Fruit fly (Drosophila melanogaster) whole organism, embryonic: Measurements from ENCODE around the gene CG43131.
A peak's percentile ranks its signal among the peaks of the same experiment; 100 is the strongest.

Experiments used
- B-H2 ChIP-seq: fragments of 200-800 bp; sonication (Bioruptor generic); optimal IDR thresholded peaks from 2 replicates; lab custom pipeline; 2018; ENCODE audit warnings: missing biosample characterization, mild to moderate bottlenecking, missing genetic modification characterization
- C15 ChIP-seq: fragments of 200-800 bp; sonication (Bioruptor generic); IDR thresholded peaks from 3 replicates; pipeline ENCODE4 v1.3.6; 2022; ENCODE audit warnings: missing biosample characterization, missing genetic modification characterization
- CG10274 ChIP-seq: fragments of 200-800 bp; sonication (Bioruptor generic); optimal IDR thresholded peaks from 3 replicates; lab custom pipeline; 2017; ENCODE audit warnings: missing biosample characterization, mild to moderate bottlenecking, missing genetic modification characterization
- CG10321 ChIP-seq: fragments of 200-800 bp; sonication (Bioruptor generic); IDR thresholded peaks from 2 replicates; pipeline ENCODE4 v1.3.6; 2022; ENCODE audit warnings: missing biosample characterization, missing genetic modification characterization
- CG10959 ChIP-seq: fragments of 200-800 bp; sonication (Bioruptor generic); IDR thresholded peaks from 2 replicates; pipeline ENCODE4 v1.3.6; 2022; ENCODE audit warnings: missing biosample characterization, missing genetic modification characterization
- CG10979 ChIP-seq: fragments of 200-800 bp; sonication (Bioruptor generic); optimal IDR thresholded peaks from 2 replicates; lab custom pipeline; 2018; ENCODE audit warnings: missing biosample characterization, mild to moderate bottlenecking, missing genetic modification characterization, moderate library complexity
- CG12236 ChIP-seq: fragments of 200-800 bp; sonication (Bioruptor generic); optimal IDR thresholded peaks from 2 replicates; lab custom pipeline; 2016; ENCODE audit warnings: missing biosample characterization, missing genetic modification characterization
- CG1233 ChIP-seq: fragments of 200-800 bp; sonication (Bioruptor generic); optimal IDR thresholded peaks from 4 replicates; lab custom pipeline; 2018; ENCODE audit warnings: missing biosample characterization, mild to moderate bottlenecking, missing genetic modification characterization
- CG13123 ChIP-seq: fragments of 200-800 bp; sonication (Bioruptor generic); optimal IDR thresholded peaks from 2 replicates; lab custom pipeline; 2016; ENCODE audit warnings: missing biosample characterization, missing genetic modification characterization
- CG13424 ChIP-seq: fragments of 200-800 bp; sonication (Bioruptor generic); optimal IDR thresholded peaks from 2 replicates; lab custom pipeline; 2019; ENCODE audit warnings: missing biosample characterization, mild to moderate bottlenecking, missing genetic modification characterization, moderate library complexity
- CG13624 ChIP-seq: fragments of 200-800 bp; sonication (Bioruptor generic); optimal IDR thresholded peaks from 2 replicates; lab custom pipeline; 2016; ENCODE audit warnings: missing biosample characterization, missing genetic modification characterization
- CG14710 ChIP-seq: fragments of 200-800 bp; sonication (Bioruptor generic); optimal IDR thresholded peaks from 3 replicates; lab custom pipeline; 2019; ENCODE audit warnings: missing biosample characterization, mild to moderate bottlenecking, missing genetic modification characterization, moderate library complexity
- CG15696 ChIP-seq: fragments of 200-800 bp; sonication (Bioruptor generic); optimal IDR thresholded peaks from 2 replicates; lab custom pipeline; 2019; ENCODE audit warnings: missing biosample characterization, mild to moderate bottlenecking, missing genetic modification characterization, moderate library complexity
- CG1603 ChIP-seq: fragments of 200-800 bp; sonication (Bioruptor generic); optimal IDR thresholded peaks from 2 replicates; lab custom pipeline; 2019; ENCODE audit warnings: missing biosample characterization, mild to moderate bottlenecking, missing genetic modification characterization, moderate library complexity
- CG17186 ChIP-seq: fragments of 200-800 bp; sonication (Bioruptor generic); optimal IDR thresholded peaks from 3 replicates; lab custom pipeline; 2017; ENCODE audit warnings: missing biosample characterization, missing genetic modification reagents, missing genetic modification characterization
- CG31441 ChIP-seq: fragments of 200-800 bp; sonication (Bioruptor generic); IDR thresholded peaks from 2 replicates; pipeline ENCODE4 v1.3.6; 2022; ENCODE audit warnings: missing biosample characterization, missing genetic modification characterization
- CG32767 ChIP-seq: fragments of 200-800 bp; sonication (Bioruptor generic); IDR thresholded peaks from 2 replicates; pipeline ENCODE4 v1.3.6; 2022; ENCODE audit warnings: missing biosample characterization, missing genetic modification characterization
- CG3726 ChIP-seq: fragments of 200-800 bp; sonication (Bioruptor generic); IDR thresholded peaks from 3 replicates; pipeline ENCODE4, ENCODE4 v1.3.6; 2022; ENCODE audit warnings: missing biosample characterization, missing genetic modification characterization
- CG42726 ChIP-seq: fragments of 200-800 bp; sonication (Bioruptor generic); IDR thresholded peaks from 2 replicates; pipeline ENCODE4 v1.3.6; 2022; ENCODE audit warnings: missing biosample characterization, missing genetic modification characterization; ENCODE audit not compliant: partially characterized antibody
- CG4730 ChIP-seq: fragments of 200-800 bp; sonication (Bioruptor generic); IDR thresholded peaks from 2 replicates; pipeline ENCODE4 v1.3.6; 2022; ENCODE audit warnings: missing biosample characterization, missing genetic modification characterization
- CG6272 ChIP-seq: fragments of 200-800 bp; sonication (Bioruptor generic); IDR thresholded peaks from 2 replicates; pipeline ENCODE4 v1.3.6; 2022; ENCODE audit warnings: missing biosample characterization, missing genetic modification characterization
- CG6765 ChIP-seq: fragments of 200-800 bp; sonication (Bioruptor generic); optimal IDR thresholded peaks from 3 replicates; lab custom pipeline; 2017; ENCODE audit warnings: missing biosample characterization, mild to moderate bottlenecking, missing genetic modification characterization
- CG7839 ChIP-seq: fragments of 200-800 bp; sonication (Bioruptor generic); optimal IDR thresholded peaks from 3 replicates; lab custom pipeline; 2018; ENCODE audit warnings: missing biosample characterization, mild to moderate bottlenecking, missing genetic modification characterization, moderate library complexity
- CG8388 ChIP-seq: fragments of 200-800 bp; sonication (Bioruptor generic); optimal IDR thresholded peaks from 2 replicates; lab custom pipeline; 2019; ENCODE audit warnings: missing biosample characterization, mild to moderate bottlenecking, missing genetic modification characterization, moderate library complexity
- CG9437 ChIP-seq: fragments of 200-800 bp; sonication (Bioruptor generic); optimal IDR thresholded peaks from 2 replicates; lab custom pipeline; 2018; ENCODE audit warnings: missing biosample characterization, mild to moderate bottlenecking, missing genetic modification characterization
- D ChIP-seq, 2 experiments: fragments of 200-800 bp in 1 of 2; fragments of >200 bp in 1 of 2; sonication (Bioruptor generic) in 1 of 2; optimal IDR thresholded peaks; 2 replicates in 1 of 2; 3 replicates in 1 of 2; lab custom pipeline; 2017; ENCODE audit warnings: mild to moderate bottlenecking in 1 of 2, missing biosample characterization in 1 of 2, missing genetic modification characterization in 1 of 2, missing genetic modification reagents in 1 of 2
- Dip3 ChIP-seq: fragments of 200-800 bp; sonication (Bioruptor generic); optimal IDR thresholded peaks from 3 replicates; lab custom pipeline; 2016; ENCODE audit warnings: missing biosample characterization, missing genetic modification characterization
- HmgD ChIP-seq: fragments of 200-800 bp; sonication (Bioruptor generic); optimal IDR thresholded peaks from 3 replicates; lab custom pipeline; 2016; ENCODE audit warnings: missing biosample characterization, missing genetic modification characterization
- NC2α ChIP-seq: fragments of 200-800 bp; sonication (Bioruptor generic); optimal IDR thresholded peaks from 2 replicates; lab custom pipeline; 2016; ENCODE audit warnings: missing biosample characterization, missing genetic modification characterization
- NFAT ChIP-seq: fragments of 200-800 bp; sonication (Bioruptor generic); IDR thresholded peaks from 2 replicates; pipeline ENCODE4 v1.3.6; 2022; ENCODE audit warnings: missing biosample characterization, missing genetic modification characterization
- NK7.1 ChIP-seq: fragments of 200-800 bp; sonication (Bioruptor generic); optimal IDR thresholded peaks from 3 replicates; lab custom pipeline; 2016; ENCODE audit warnings: missing biosample characterization, missing genetic modification characterization
- Nf-YB ChIP-seq: fragments of 200-800 bp; sonication (Bioruptor generic); optimal IDR thresholded peaks from 3 replicates; lab custom pipeline; 2019; ENCODE audit warnings: missing biosample characterization, mild to moderate bottlenecking, missing genetic modification characterization, moderate library complexity
- Side ChIP-seq: fragments of 200-800 bp; sonication (Bioruptor generic); optimal IDR thresholded peaks from 2 replicates; lab custom pipeline; 2016; ENCODE audit warnings: missing biosample characterization, missing genetic modification characterization
- Taf1 ChIP-seq: fragments of 200-800 bp; sonication (Bioruptor generic); IDR thresholded peaks from 2 replicates; pipeline ENCODE4 v1.3.6; 2022; ENCODE audit warnings: missing biosample characterization, missing genetic modification characterization
- Trl ChIP-seq, 3 experiments: fragments of >200 bp in 2 of 3; fragments of 200-800 bp in 1 of 3; sonication (Bioruptor generic) in 1 of 3; optimal IDR thresholded peaks; 2 replicates in 1 of 3; 3 replicates in 2 of 3; lab custom pipeline; 2016 to 2017; ENCODE audit warnings: missing biosample characterization in 1 of 3, missing genetic modification characterization in 1 of 3
- ase ChIP-seq: fragments of 200-800 bp; sonication (Bioruptor generic); IDR thresholded peaks from 3 replicates; pipeline ENCODE4 v1.3.6; 2022; ENCODE audit warnings: missing biosample characterization, missing genetic modification characterization
- cas ChIP-seq: fragments of 200-800 bp; sonication (Bioruptor generic); IDR thresholded peaks from 2 replicates; pipeline ENCODE4 v1.3.6; 2022; ENCODE audit warnings: missing biosample characterization, missing genetic modification characterization
- dan ChIP-seq: fragments of 200-800 bp; sonication (Bioruptor generic); IDR thresholded peaks from 2 replicates; pipeline ENCODE4 v1.3.6; 2022; ENCODE audit warnings: missing biosample characterization, missing genetic modification characterization
- esg ChIP-seq: fragments of 200-800 bp; sonication (Bioruptor generic); conservative IDR thresholded peaks from 2 replicates; pipeline ENCODE4 v1.3.6; 2022; ENCODE audit warnings: missing biosample characterization, missing genetic modification characterization
- ftz-f1 ChIP-seq: fragments of 200-800 bp; sonication (Bioruptor generic); optimal IDR thresholded peaks from 2 replicates; lab custom pipeline; 2016; ENCODE audit warnings: missing biosample characterization, missing genetic modification characterization
- gro ChIP-seq: fragments of 200-800 bp; sonication (Bioruptor generic); optimal IDR thresholded peaks from 2 replicates; lab custom pipeline; 2016; ENCODE audit warnings: missing biosample characterization, missing genetic modification characterization
- gsb ChIP-seq: fragments of 200-800 bp; sonication (Bioruptor generic); IDR thresholded peaks from 2 replicates; pipeline ENCODE4 v1.3.6; 2022; ENCODE audit warnings: missing biosample characterization, missing genetic modification characterization
- ken ChIP-seq: fragments of 200-800 bp; sonication (Bioruptor generic); IDR thresholded peaks from 3 replicates; pipeline ENCODE4 v1.3.6; 2022; ENCODE audit warnings: missing biosample characterization, missing genetic modification characterization
- maf-S ChIP-seq: fragments of 200-800 bp; sonication (Bioruptor generic); optimal IDR thresholded peaks from 2 replicates; lab custom pipeline; 2016; ENCODE audit warnings: missing biosample characterization, missing genetic modification characterization
- nerfin-2 ChIP-seq: fragments of 200-800 bp; sonication (Bioruptor generic); IDR thresholded peaks from 2 replicates; pipeline ENCODE4 v1.3.6; 2022; ENCODE audit warnings: missing biosample characterization, missing genetic modification characterization; ENCODE audit not compliant: partially characterized antibody
- pros ChIP-seq: fragments of 200-800 bp; sonication (Bioruptor generic); optimal IDR thresholded peaks from 3 replicates; lab custom pipeline; 2019; ENCODE audit warnings: missing biosample characterization, mild to moderate bottlenecking, missing genetic modification characterization, moderate library complexity
- sr ChIP-seq: fragments of 200-800 bp; sonication (Bioruptor generic); IDR thresholded peaks from 3 replicates; pipeline ENCODE4 v1.3.6; 2022; ENCODE audit warnings: missing biosample characterization, missing genetic modification characterization
- vnd ChIP-seq: fragments of 200-800 bp; sonication (Bioruptor generic); IDR thresholded peaks from 3 replicates; pipeline ENCODE4 v1.3.6; 2022; ENCODE audit warnings: missing biosample characterization, missing genetic modification characterization; ENCODE audit not compliant: partially characterized antibody
- zfh1 ChIP-seq: fragments of 200-800 bp; sonication (Bioruptor generic); IDR thresholded peaks from 3 replicates; pipeline ENCODE4 v1.3.6; 2022; ENCODE audit warnings: missing biosample characterization, missing genetic modification characterization

The CG43131 gene

DNA sequence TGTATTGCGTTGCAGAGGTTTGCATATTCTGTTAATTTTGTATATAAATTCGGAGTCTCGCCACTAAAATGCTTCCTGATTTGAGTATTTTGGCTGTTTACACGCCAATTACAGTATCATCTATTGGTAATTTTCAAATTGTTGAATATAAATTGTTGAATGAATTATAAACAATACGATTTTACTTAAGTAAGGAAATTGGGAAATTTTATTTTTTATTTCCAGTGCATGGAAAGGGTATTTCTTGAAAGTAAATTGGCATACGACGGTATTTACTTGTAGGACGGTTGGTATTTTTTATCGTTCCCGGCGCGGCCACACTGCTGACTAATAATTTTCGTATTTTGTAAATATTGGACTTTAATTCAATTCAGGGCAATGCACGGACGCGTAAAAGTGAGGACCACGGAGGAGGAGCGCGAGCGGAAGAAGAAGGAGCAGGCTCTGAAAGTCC lies 18.8 kb upstream of the CG43131 start, which contains the start of gene RabGGTa (continued):
- TF ChIP-seq esg (GFP tag; lab: Robert Waterston, UW) (peak; percentile 67), zfh1 (GFP tag; lab: Robert Waterston, UW) (peak; percentile 62; the same call in 2 of the 3 replicates), CG3726 (GFP tag; lab: Robert Waterston, UW) (0 out of 3 replicates have a peak, but pooled peaks have one; percentile 62), CG17186 (GFP tag; lab: Kevin White, UChicago) (no peak), Side (GFP tag; lab: Kevin White, UChicago) (peak; percentile 16), C15 (GFP tag; lab: Robert Waterston, UW) (0 out of 3 replicates have a peak, but pooled peaks have one; percentile 41), ken (GFP tag; lab: Robert Waterston, UW) (peak; percentile 51; the same call in 1 of the 3 replicates), ftz-f1 (no peak), CG10959 (GFP tag; lab: Robert Waterston, UW) (peak; percentile 48; the same call in 1 of the 2 replicates), ase (GFP tag; lab: Robert Waterston, UW) (peak; percentile 75), vnd (GFP tag; lab: Robert Waterston, UW) (no peak), Trl (optimal IDR thresholded peaks at IDR 0.05; lab: Kevin White, UChicago) (no peak), Trl (GFP tag; optimal IDR thresholded peaks at IDR 0.05; lab: Kevin White, UChicago) (peak; percentile 56), CG13424 (tag; lab: Kevin White, UChicago) (peak; percentile 59), CG14710 (tag; lab: Kevin White, UChicago) (peak; percentile 71), sr (no peak), CG1233 (GFP tag; lab: Kevin White, UChicago) (peak; percentile 51), CG7839 (peak; percentile 71), CG13123 (no peak), CG8388 (peak; percentile 70), HmgD (GFP tag; lab: Kevin White, UChicago) (no peak), CG10321 (GFP tag; lab: Robert Waterston, UW) (0 out of 2 replicates have a peak, but pooled peaks have one; percentile 8), CG10274 (GFP tag; lab: Kevin White, UChicago) (no peak), CG6272 (0 out of 2 replicates have a peak, but pooled peaks have one; percentile 35), CG13624 (GFP tag; lab: Kevin White, UChicago) (peak; percentile 59), CG4730 (GFP tag; lab: Robert Waterston, UW) (peak; percentile 62; the same call in 1 of the 2 replicates), CG32767 (0 out of 2 replicates have a peak, but pooled peaks have one; percentile 22), CG42726 (no peak), dan (GFP tag; lab: Robert Waterston, UW) (no peak), CG1603 (tag; lab: Kevin White, UChicago) (peak; percentile 67), Nf-YB (GFP tag; lab: Kevin White, UChicago) (peak; percentile 43), NFAT (GFP tag; lab: Robert Waterston, UW) (no peak), CG10979 (tag; lab: Kevin White, UChicago) (peak; percentile 70), CG15696 (tag; lab: Kevin White, UChicago) (peak; percentile 54), NC2α (GFP tag; lab: Kevin White, UChicago) (no peak), CG31441 (GFP tag; lab: Robert Waterston, UW) (peak; percentile 74), maf-S (GFP tag; lab: Kevin White, UChicago) (peak; percentile 9), CG12236 (no peak), D (optimal IDR thresholded peaks at IDR 0.05; lab: Kevin White, UChicago) (no peak), D (GFP tag; optimal IDR thresholded peaks at IDR 0.05; lab: Kevin White, UChicago) (peak; percentile 57), B-H2 (GFP tag; lab: Kevin White, UChicago) (no peak), Taf1 (GFP tag; lab: Robert Waterston, UW) (peak; percentile 38; the same call in 1 of the 2 replicates), CG9437 (GFP tag; lab: Kevin White, UChicago) (peak; percentile 51), pros (GFP tag; lab: Kevin White, UChicago) (no peak), cas (peak; percentile 42; the same call in 1 of the 2 replicates), NK7.1 (GFP tag; lab: Kevin White, UChicago) (no peak), CG6765 (GFP tag; lab: Kevin White, UChicago) (peak; percentile 11), gro (no peak), nerfin-2 (no peak), Dip3 (GFP tag; lab: Kevin White, UChicago) (peak; percentile 57), gsb (GFP tag; lab: Robert Waterston, UW) (peak; percentile 59)
